Worm (Caenorhabditis elegans) whole organism, L3 larva: ENCODE results near the gene F45H10.2.

Experiments used
- R02D3.7 ChIP-seq: fragments of 150-350 bp; optimal IDR thresholded peaks from 2 replicates; lab custom pipeline; 2014; ENCODE audit warnings: missing biosample characterization, missing genetic modification characterization
- ZK546.5 ChIP-seq: sonication (generic microtip); optimal IDR thresholded peaks from 2 replicates; lab custom pipeline; 2017; ENCODE audit warnings: missing biosample characterization, missing genetic modification characterization
- aly-2 ChIP-seq: fragments of 150-350 bp; optimal IDR thresholded peaks from 2 replicates; lab custom pipeline; 2014; ENCODE audit warnings: missing biosample characterization, missing genetic modification characterization
- ama-1 ChIP-seq: fragments of 150-350 bp; optimal IDR thresholded peaks from 2 replicates; lab custom pipeline; 2018
- ceh-16 ChIP-seq: sonication (generic microtip); optimal IDR thresholded peaks from 2 replicates; lab custom pipeline; 2017; ENCODE audit warnings: missing biosample characterization, missing genetic modification characterization
- ceh-9 ChIP-seq: sonication (generic microtip); optimal IDR thresholded peaks from 2 replicates; lab custom pipeline; 2018; ENCODE audit warnings: missing biosample characterization, missing genetic modification characterization
- daf-12 ChIP-seq: fragments of 150-350 bp; optimal IDR thresholded peaks from 2 replicates; lab custom pipeline; 2014; ENCODE audit warnings: missing biosample characterization, missing genetic modification reagents, missing genetic modification characterization
- egl-27 ChIP-seq: sonication (generic microtip); optimal IDR thresholded peaks from 4 replicates; lab custom pipeline; 2017; ENCODE audit warnings: missing biosample characterization, missing genetic modification reagents, missing genetic modification characterization
- elt-2 ChIP-seq: sonication (generic microtip); optimal IDR thresholded peaks from 2 replicates; lab custom pipeline; 2016; ENCODE audit warnings: missing genetic modification reagents, mild to moderate bottlenecking, missing genetic modification characterization, missing compliant biosample characterization
- elt-3 ChIP-seq, 3 experiments: fragments of 150-350 bp in 1 of 3; sonication (generic microtip) in 2 of 3; optimal IDR thresholded peaks; 2 replicates in 2 of 3; 4 replicates in 1 of 3; lab custom pipeline; 2014 to 2017; ENCODE audit warnings: missing biosample characterization in 3 of 3, missing genetic modification characterization in 3 of 3
- eor-1 ChIP-seq, 2 experiments: fragments of 150-350 bp; optimal IDR thresholded peaks; 2 replicates each; lab custom pipeline; 2014 to 2018; ENCODE audit warnings: missing biosample characterization in 2 of 2, missing genetic modification characterization in 2 of 2
- fos-1 ChIP-seq: fragments of 150-350 bp; optimal IDR thresholded peaks from 2 replicates; lab custom pipeline; 2014; ENCODE audit warnings: missing biosample characterization, missing genetic modification characterization
- jun-1 ChIP-seq: fragments of 150-350 bp; optimal IDR thresholded peaks from 2 replicates; lab custom pipeline; 2014; ENCODE audit warnings: missing biosample characterization, missing genetic modification reagents, missing genetic modification characterization
- lin-15B ChIP-seq: fragments of 150-350 bp; optimal IDR thresholded peaks from 2 replicates; lab custom pipeline; 2014; ENCODE audit warnings: missing biosample characterization, missing genetic modification characterization
- lin-39 ChIP-seq: fragments of 150-350 bp; optimal IDR thresholded peaks from 2 replicates; lab custom pipeline; 2018; ENCODE audit warnings: missing biosample characterization, missing genetic modification reagents, missing genetic modification characterization
- lsy-12 ChIP-seq: sonication (generic microtip); optimal IDR thresholded peaks from 2 replicates; lab custom pipeline; 2016; ENCODE audit warnings: mild to moderate bottlenecking, missing genetic modification characterization, missing compliant biosample characterization
- mml-1 ChIP-seq: fragments of 150-350 bp; sonication (generic microtip); optimal IDR thresholded peaks from 3 replicates; lab custom pipeline; 2014; ENCODE audit warnings: missing biosample characterization, missing genetic modification characterization
- nfya-1 ChIP-seq: sonication (generic microtip); optimal IDR thresholded peaks from 2 replicates; lab custom pipeline; 2017; ENCODE audit warnings: missing genetic modification characterization, mild to moderate bottlenecking, missing compliant biosample characterization, antibody characterized with exemption, moderate library complexity; ENCODE audit not compliant: insufficient read depth
- nhr-11 ChIP-seq: fragments of 150-350 bp; optimal IDR thresholded peaks from 2 replicates; lab custom pipeline; 2014; ENCODE audit warnings: missing biosample characterization, missing genetic modification characterization
- nhr-12 ChIP-seq: fragments of 150-350 bp; optimal IDR thresholded peaks from 2 replicates; lab custom pipeline; 2014; ENCODE audit warnings: missing biosample characterization, missing genetic modification characterization
- nhr-237 ChIP-seq: fragments of 150-350 bp; optimal IDR thresholded peaks from 2 replicates; lab custom pipeline; 2014; ENCODE audit warnings: missing biosample characterization, missing genetic modification characterization
- nhr-25 ChIP-seq: sonication (generic microtip); optimal IDR thresholded peaks from 2 replicates; lab custom pipeline; 2017; ENCODE audit warnings: missing biosample characterization, missing genetic modification characterization
- nhr-28 ChIP-seq: fragments of 150-350 bp; optimal IDR thresholded peaks from 2 replicates; lab custom pipeline; 2014; ENCODE audit warnings: missing biosample characterization, missing genetic modification characterization
- nhr-43 ChIP-seq: sonication (generic microtip); optimal IDR thresholded peaks from 2 replicates; lab custom pipeline; 2016; ENCODE audit warnings: mild to moderate bottlenecking, missing genetic modification characterization, missing compliant biosample characterization; ENCODE audit not compliant: poor library complexity, severe bottlenecking
- nhr-67 ChIP-seq: fragments of 150-350 bp; optimal IDR thresholded peaks from 2 replicates; lab custom pipeline; 2014; ENCODE audit warnings: missing biosample characterization, missing genetic modification characterization
- nhr-76 ChIP-seq: fragments of 150-350 bp; sonication (generic microtip); optimal IDR thresholded peaks from 5 replicates; lab custom pipeline; 2014; ENCODE audit warnings: missing biosample characterization, missing genetic modification characterization
- nhr-77 ChIP-seq: fragments of 150-350 bp; optimal IDR thresholded peaks from 2 replicates; lab custom pipeline; 2014; ENCODE audit warnings: missing biosample characterization, missing genetic modification characterization
- pha-4 ChIP-seq: fragments of 150-350 bp; optimal IDR thresholded peaks from 2 replicates; lab custom pipeline; 2014; ENCODE audit warnings: missing biosample characterization, missing genetic modification reagents, missing genetic modification characterization
- pqm-1 ChIP-seq: fragments of 150-350 bp; optimal IDR thresholded peaks from 2 replicates; lab custom pipeline; 2017; ENCODE audit warnings: missing biosample characterization, missing genetic modification characterization, inconsistent platforms
- sea-2 ChIP-seq: fragments of 150-350 bp; sonication (generic microtip); optimal IDR thresholded peaks from 4 replicates; lab custom pipeline; 2014; ENCODE audit warnings: missing biosample characterization, missing genetic modification reagents, missing genetic modification characterization
- skn-1 ChIP-seq: fragments of 150-350 bp; optimal IDR thresholded peaks from 2 replicates; lab custom pipeline; 2014; ENCODE audit warnings: missing biosample characterization, missing genetic modification characterization
- snpc-4 ChIP-seq: fragments of 150-350 bp; optimal IDR thresholded peaks from 2 replicates; lab custom pipeline; 2014; ENCODE audit warnings: missing biosample characterization, missing genetic modification characterization
- unc-62 ChIP-seq: fragments of 150-350 bp; sonication (generic microtip); optimal IDR thresholded peaks from 4 replicates; lab custom pipeline; 2014; ENCODE audit warnings: missing biosample characterization, missing genetic modification reagents, missing genetic modification characterization
- zag-1 ChIP-seq: fragments of 150-350 bp; optimal IDR thresholded peaks from 2 replicates; lab custom pipeline; 2014; ENCODE audit warnings: missing biosample characterization, missing genetic modification characterization
- ztf-11 ChIP-seq: fragments of 150-350 bp; optimal IDR thresholded peaks from 2 replicates; lab custom pipeline; 2014; ENCODE audit warnings: missing biosample characterization, missing genetic modification characterization
- ztf-4 ChIP-seq: fragments of 150-350 bp; optimal IDR thresholded peaks from 2 replicates; lab custom pipeline; 2014; ENCODE audit warnings: missing biosample characterization, missing genetic modification characterization

Gene F45H10.2

DNA sequence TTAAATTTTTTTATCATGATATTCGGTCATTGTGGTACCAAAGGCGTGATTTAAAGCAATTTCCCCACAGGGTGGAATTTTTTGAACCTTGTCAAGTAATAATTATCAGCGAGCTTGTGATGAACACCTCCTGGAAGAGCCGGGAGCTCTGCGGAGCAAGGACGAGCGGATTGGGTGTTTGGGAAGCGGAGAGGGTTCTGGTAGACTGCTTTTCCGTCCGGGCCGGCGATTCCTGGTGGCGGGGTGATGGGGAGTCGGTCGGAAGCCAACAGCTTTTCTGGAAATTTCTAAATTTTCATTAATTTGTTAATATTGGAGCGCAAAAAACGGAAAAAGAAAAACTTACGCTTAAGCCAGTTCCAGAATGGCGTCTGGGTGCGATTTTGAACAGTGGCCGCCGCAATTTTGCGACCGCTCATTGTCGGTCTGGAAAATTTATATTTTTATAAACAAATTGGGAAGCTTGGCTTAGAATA, 1.4 kb upstream of the F45H10.2 start, which contains the start of gene ndua-7:
Gene ndua-7 (minus strand): TSS at position 426 of the 476 bp plus-strand sequence.
- TF ChIP-seq nhr-77: no peak

DNA sequence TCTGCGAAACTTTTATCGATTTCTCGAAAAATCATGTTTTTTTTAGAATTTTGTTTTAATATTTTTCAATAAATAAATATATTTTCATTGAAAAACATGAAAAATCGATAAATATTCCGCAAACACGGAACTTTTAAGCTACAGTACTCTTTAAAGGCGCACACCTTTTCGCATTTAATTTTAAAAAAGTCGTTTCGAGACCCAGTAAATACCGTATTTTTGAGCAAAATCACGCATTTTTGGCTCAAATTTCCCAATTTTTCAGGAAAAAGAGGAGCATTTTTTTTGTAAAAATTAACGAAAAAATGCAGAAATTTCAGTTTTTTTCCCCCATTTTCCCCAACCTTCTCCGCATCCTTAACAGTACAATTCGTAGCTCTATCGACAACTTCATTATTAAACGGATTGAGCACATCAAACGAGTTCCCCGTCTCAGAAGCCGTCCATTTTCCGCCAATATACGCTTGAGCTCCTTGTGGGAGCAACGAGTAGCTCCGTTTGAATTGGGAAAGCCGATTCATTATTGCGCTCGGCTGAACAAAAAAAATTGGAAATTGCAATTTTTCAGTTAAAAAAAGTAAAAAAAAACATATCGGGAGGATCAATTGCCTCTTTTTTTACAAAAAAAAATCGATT, 1.5 kb downstream of the F45H10.2 start, which contains the start of gene alh-7:
Gene alh-7 (minus strand): TSS at position 533 of the 636 bp plus-strand sequence.
- TF ChIP-seq ama-1 (lab: Kevin White, UChicago) (peak; percentile 22), nfya-1 (no peak)

DNA sequence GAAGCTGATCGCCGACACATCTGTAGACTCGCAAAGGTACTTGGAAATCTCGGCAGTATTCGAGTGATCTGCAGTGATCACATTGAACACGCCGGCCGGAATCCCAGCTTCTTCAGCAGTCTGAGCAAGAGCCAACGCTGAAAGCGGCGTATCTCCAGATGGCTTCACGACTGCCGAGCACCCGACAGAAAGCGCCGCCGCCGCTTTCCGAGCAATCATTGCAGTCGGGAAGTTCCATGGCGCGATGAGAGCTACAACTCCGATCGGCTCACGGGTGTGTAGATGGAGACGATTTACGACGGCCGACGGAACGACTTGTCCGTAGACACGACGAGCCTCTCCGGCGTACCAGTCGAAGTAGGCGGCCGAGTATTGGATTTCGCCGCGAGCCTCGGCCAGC, 3.0 kb downstream of the F45H10.2 start:
- TF ChIP-seq lsy-12: no peak
- no peak for TF ChIP-seq ceh-9 (tag; lab: Kevin White, UChicago)
- no peak for TF ChIP-seq nfya-1
- TF ChIP-seq nhr-237 (tag; lab: Kevin White, UChicago): no peak
- no peak for TF ChIP-seq snpc-4 (tag; lab: Kevin White, UChicago)
- no peak for TF ChIP-seq zag-1 (tag; lab: Kevin White, UChicago)
- no peak for TF ChIP-seq ztf-4
- TF ChIP-seq egl-27: no peak
- TF ChIP-seq mml-1 (tag; lab: Kevin White, UChicago): no peak
- TF ChIP-seq ceh-16: no peak
- no peak for TF ChIP-seq lin-15B (tag; lab: Kevin White, UChicago)
- TF ChIP-seq unc-62 (GFP tag; lab: Kevin White, UChicago): no peak
- TF ChIP-seq eor-1 (tag; optimal IDR thresholded peaks at IDR 0.05; lab: Kevin White, UChicago): no peak
- TF ChIP-seq nhr-67: no peak
- no peak for TF ChIP-seq aly-2 (tag; lab: Kevin White, UChicago)
- TF ChIP-seq nhr-76 (tag; lab: Kevin White, UChicago): no peak
- no peak for TF ChIP-seq lin-39 (tag; lab: Kevin White, UChicago)
- no peak for TF ChIP-seq jun-1 (tag; lab: Kevin White, UChicago)
- no peak for TF ChIP-seq skn-1 (tag; lab: Kevin White, UChicago)

DNA sequence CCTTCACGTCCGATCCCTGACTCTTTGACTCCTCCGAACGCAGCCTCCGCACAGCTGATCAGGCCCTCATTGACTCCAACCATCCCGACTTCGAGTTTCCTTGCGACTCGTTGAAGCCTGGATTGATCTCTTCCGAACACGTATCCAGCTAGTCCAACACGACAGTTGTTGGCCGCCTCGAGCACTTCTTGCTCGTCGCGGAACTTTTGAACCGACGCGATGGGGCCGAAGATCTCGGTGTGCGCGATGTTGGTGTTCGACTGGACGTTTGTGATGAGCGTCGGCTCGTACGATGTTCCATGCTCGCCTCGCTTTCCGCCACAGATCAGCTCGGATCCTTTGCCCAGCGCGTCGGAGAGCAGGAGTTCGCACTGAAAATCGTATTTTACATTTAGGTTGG, 5.3 kb downstream of the F45H10.2 start:
- TF ChIP-seq elt-2 (tag; lab: Kevin White, UChicago) (no peak), aly-2 (tag; lab: Kevin White, UChicago) (no peak), nhr-12 (tag; lab: Kevin White, UChicago) (no peak), daf-12 (tag; lab: Kevin White, UChicago) (no peak), pqm-1 (tag; lab: Kevin White, UChicago) (no peak), nhr-11 (tag; lab: Kevin White, UChicago) (no peak), jun-1 (tag; lab: Kevin White, UChicago) (no peak), R02D3.7 (tag; lab: Kevin White, UChicago) (no peak), ceh-16 (no peak), nhr-67 (no peak), nhr-28 (no peak)

DNA sequence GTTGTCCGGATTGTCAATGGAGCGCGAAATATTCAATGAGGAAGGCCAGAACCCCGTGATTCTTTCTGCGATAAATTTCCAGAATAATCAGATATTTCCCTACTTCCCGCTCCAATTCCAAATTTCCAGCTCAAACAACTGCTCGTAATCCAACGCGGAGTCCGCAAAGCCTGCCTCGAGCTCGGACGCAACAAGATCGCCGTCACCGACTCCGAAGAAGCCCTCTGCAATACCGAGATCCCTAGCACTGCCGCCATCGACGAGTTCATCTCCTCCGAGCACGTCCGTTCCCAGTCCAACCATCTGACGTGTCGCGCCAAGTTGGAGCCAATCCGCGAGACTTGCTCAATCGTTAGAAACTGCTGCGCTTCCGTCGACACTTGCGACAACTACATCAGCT, 7.7 kb downstream of the F45H10.2 start:
- TF ChIP-seq mml-1 (tag; lab: Kevin White, UChicago) (no peak), nhr-43 (tag; lab: Kevin White, UChicago) (no peak), zag-1 (tag; lab: Kevin White, UChicago) (no peak), ceh-9 (tag; lab: Kevin White, UChicago) (no peak), nhr-67 (no peak), aly-2 (tag; lab: Kevin White, UChicago) (no peak), nhr-25 (no peak), nhr-237 (tag; lab: Kevin White, UChicago) (no peak), jun-1 (tag; lab: Kevin White, UChicago) (no peak), ZK546.5 (no peak), pha-4 (tag; lab: Kevin White, UChicago) (no peak)

DNA sequence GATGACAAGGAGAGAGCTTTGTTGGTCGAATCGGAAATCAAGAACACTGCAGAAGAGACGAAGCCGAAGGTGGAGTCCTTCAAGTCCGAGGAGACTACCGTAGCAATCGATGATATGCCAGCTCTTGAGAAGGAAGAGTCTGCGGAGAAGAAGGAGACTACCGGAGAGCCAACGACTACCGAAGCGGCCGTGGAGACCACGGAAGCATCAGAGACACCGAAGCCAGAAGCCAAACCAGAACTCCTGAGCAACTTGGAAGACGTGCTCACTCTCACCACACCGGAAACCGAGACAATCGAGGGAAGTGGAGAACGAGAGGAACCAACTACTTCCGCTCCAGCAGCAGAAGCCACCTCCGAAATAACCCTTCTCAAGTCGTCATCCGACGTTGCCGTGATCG, 8.7 kb downstream of the F45H10.2 start:
- TF ChIP-seq nhr-25 (no peak), fos-1 (tag; lab: Kevin White, UChicago) (no peak), ztf-4 (no peak), jun-1 (tag; lab: Kevin White, UChicago) (no peak), nhr-11 (tag; lab: Kevin White, UChicago) (no peak), R02D3.7 (tag; lab: Kevin White, UChicago) (no peak), elt-3 (tag; optimal IDR thresholded peaks at IDR 0.05; lab: Kevin White, UChicago) (no peak), ztf-11 (tag; lab: Kevin White, UChicago) (no peak), aly-2 (tag; lab: Kevin White, UChicago) (no peak), ZK546.5 (no peak), sea-2 (no peak), zag-1 (tag; lab: Kevin White, UChicago) (no peak), ceh-16 (no peak), nhr-43 (tag; lab: Kevin White, UChicago) (no peak), ceh-9 (tag; lab: Kevin White, UChicago) (no peak)
